Worm (Caenorhabditis elegans) whole organism, L2 larva: ENCODE measurements around the gene F32D1.3.

Experiments used
- C34F6.9 ChIP-seq: fragments of 150-350 bp; optimal IDR thresholded peaks from 2 replicates; lab custom pipeline; 2014; ENCODE audit warnings: missing biosample characterization, missing genetic modification characterization
- F13H6.1 ChIP-seq: sonication (generic microtip); optimal IDR thresholded peaks from 2 replicates; lab custom pipeline; 2016; ENCODE audit warnings: missing genetic modification characterization, missing compliant biosample characterization
- Y55F3AM.14 ChIP-seq: fragments of 200-800 bp; sonication (Bioruptor generic); optimal IDR thresholded peaks from 2 replicates; lab custom pipeline; 2018; ENCODE audit warnings: mild to moderate bottlenecking, missing genetic modification characterization, missing compliant biosample characterization
- alr-1 ChIP-seq: fragments of 150-350 bp; optimal IDR thresholded peaks from 2 replicates; lab custom pipeline; 2014; ENCODE audit warnings: missing biosample characterization, missing genetic modification characterization
- aly-2 ChIP-seq: fragments of 150-350 bp; optimal IDR thresholded peaks from 2 replicates; lab custom pipeline; 2014; ENCODE audit warnings: missing biosample characterization, missing genetic modification characterization
- blmp-1 ChIP-seq: sonication (generic microtip); optimal IDR thresholded peaks from 2 replicates; lab custom pipeline; 2017; ENCODE audit warnings: missing genetic modification characterization, mild to moderate bottlenecking, missing compliant biosample characterization, antibody characterized with exemption, moderate library complexity; ENCODE audit not compliant: insufficient read depth
- crh-2 ChIP-seq: sonication (generic microtip); optimal IDR thresholded peaks from 2 replicates; lab custom pipeline; 2017; ENCODE audit warnings: missing biosample characterization, missing genetic modification characterization
- dmd-4 ChIP-seq: sonication (generic microtip); optimal IDR thresholded peaks from 2 replicates; lab custom pipeline; 2017; ENCODE audit warnings: missing biosample characterization, missing genetic modification characterization
- egl-27 ChIP-seq: sonication (generic microtip); optimal IDR thresholded peaks from 3 replicates; lab custom pipeline; 2017; ENCODE audit warnings: missing biosample characterization, missing genetic modification reagents, missing genetic modification characterization
- elt-1 ChIP-seq: fragments of 150-350 bp; optimal IDR thresholded peaks from 2 replicates; lab custom pipeline; 2014; ENCODE audit warnings: missing biosample characterization, missing genetic modification characterization
- fos-1 ChIP-seq: fragments of 150-350 bp; optimal IDR thresholded peaks from 2 replicates; lab custom pipeline; 2014; ENCODE audit warnings: missing biosample characterization, missing genetic modification characterization
- gmeb-1 ChIP-seq: fragments of 150-350 bp; optimal IDR thresholded peaks from 2 replicates; lab custom pipeline; 2014; ENCODE audit warnings: missing biosample characterization, missing genetic modification characterization
- lin-13 ChIP-seq: fragments of 150-350 bp; optimal IDR thresholded peaks from 2 replicates; lab custom pipeline; 2014; ENCODE audit warnings: missing biosample characterization, missing genetic modification reagents, missing genetic modification characterization
- lsy-2 ChIP-seq, 2 experiments: fragments of 150-350 bp in 1 of 2; sonication (generic microtip) in 1 of 2; optimal IDR thresholded peaks; 2 replicates each; lab custom pipeline; 2014 to 2017; ENCODE audit warnings: missing biosample characterization in 2 of 2, missing genetic modification characterization in 2 of 2
- mab-5 ChIP-seq: fragments of 150-350 bp; optimal IDR thresholded peaks from 2 replicates; lab custom pipeline; 2014; ENCODE audit warnings: missing biosample characterization, missing genetic modification characterization
- mbf-1 ChIP-seq: sonication (generic microtip); optimal IDR thresholded peaks from 2 replicates; lab custom pipeline; 2017; ENCODE audit warnings: missing biosample characterization, missing genetic modification characterization
- mdl-1 ChIP-seq, 2 experiments: fragments of 150-350 bp in 1 of 2; sonication (generic microtip) in 1 of 2; optimal IDR thresholded peaks; 2 replicates each; lab custom pipeline; 2017; ENCODE audit warnings: missing biosample characterization in 2 of 2, missing genetic modification characterization in 2 of 2
- nhr-10 ChIP-seq: sonication (generic microtip); optimal IDR thresholded peaks from 2 replicates; lab custom pipeline; 2017; ENCODE audit warnings: missing biosample characterization, missing genetic modification characterization
- nhr-12 ChIP-seq: fragments of 150-350 bp; optimal IDR thresholded peaks from 2 replicates; lab custom pipeline; 2014; ENCODE audit warnings: missing biosample characterization, missing genetic modification characterization
- nhr-129 ChIP-seq: fragments of 150-350 bp; optimal IDR thresholded peaks from 2 replicates; lab custom pipeline; 2014; ENCODE audit warnings: missing biosample characterization, missing genetic modification characterization
- nhr-23 ChIP-seq: fragments of 150-350 bp; optimal IDR thresholded peaks from 2 replicates; lab custom pipeline; 2014; ENCODE audit warnings: missing biosample characterization, missing genetic modification reagents, missing genetic modification characterization
- nhr-237 ChIP-seq: fragments of 150-350 bp; optimal IDR thresholded peaks from 2 replicates; lab custom pipeline; 2014; ENCODE audit warnings: missing biosample characterization, missing genetic modification characterization
- nhr-25 ChIP-seq: fragments of 150-350 bp; sonication (generic microtip); optimal IDR thresholded peaks from 3 replicates; lab custom pipeline; 2014; ENCODE audit warnings: missing biosample characterization, missing genetic modification characterization
- nhr-6 ChIP-seq: fragments of 150-350 bp; optimal IDR thresholded peaks from 2 replicates; lab custom pipeline; 2014; ENCODE audit warnings: missing biosample characterization, missing genetic modification characterization
- nhr-77 ChIP-seq: fragments of 150-350 bp; optimal IDR thresholded peaks from 2 replicates; lab custom pipeline; 2014; ENCODE audit warnings: missing biosample characterization, missing genetic modification characterization
- peb-1 ChIP-seq: fragments of 150-350 bp; optimal IDR thresholded peaks from 2 replicates; lab custom pipeline; 2014; ENCODE audit warnings: missing biosample characterization, missing genetic modification characterization
- sma-3 ChIP-seq: sonication (generic microtip); optimal IDR thresholded peaks from 2 replicates; lab custom pipeline; 2016; ENCODE audit warnings: missing genetic modification reagents, missing genetic modification characterization, missing compliant biosample characterization
- sma-9 ChIP-seq, 2 experiments: fragments of 150-350 bp in 1 of 2; sonication (generic microtip) in 1 of 2; optimal IDR thresholded peaks; 2 replicates each; lab custom pipeline; 2014 to 2016; ENCODE audit warnings: missing genetic modification characterization in 2 of 2, mild to moderate bottlenecking in 1 of 2, missing biosample characterization in 1 of 2, missing compliant biosample characterization in 1 of 2, missing genetic modification reagents in 1 of 2, moderate library complexity in 1 of 2
- unc-39 ChIP-seq: fragments of 150-350 bp; optimal IDR thresholded peaks from 2 replicates; lab custom pipeline; 2014; ENCODE audit warnings: missing biosample characterization, missing genetic modification characterization
- unc-55 ChIP-seq: fragments of 150-350 bp; sonication (generic microtip); optimal IDR thresholded peaks from 3 replicates; lab custom pipeline; 2014; ENCODE audit warnings: missing biosample characterization, missing genetic modification reagents, missing genetic modification characterization
- unc-62 ChIP-seq: fragments of 150-350 bp; optimal IDR thresholded peaks from 2 replicates; lab custom pipeline; 2014; ENCODE audit warnings: missing biosample characterization, missing genetic modification reagents, missing genetic modification characterization
- zag-1 ChIP-seq: fragments of 150-350 bp; optimal IDR thresholded peaks from 2 replicates; lab custom pipeline; 2014; ENCODE audit warnings: missing biosample characterization, missing genetic modification characterization
- ztf-1 ChIP-seq: fragments of 200-800 bp; sonication (Bioruptor generic); conservative IDR thresholded peaks from 2 replicates; pipeline ENCODE4 v1.3.6; 2022; ENCODE audit warnings: missing genetic modification characterization, missing compliant biosample characterization
- ztf-11 ChIP-seq: sonication (generic microtip); optimal IDR thresholded peaks from 2 replicates; lab custom pipeline; 2017; ENCODE audit warnings: missing biosample characterization, missing genetic modification characterization
- ztf-4 ChIP-seq: fragments of 150-350 bp; optimal IDR thresholded peaks from 2 replicates; lab custom pipeline; 2014; ENCODE audit warnings: missing biosample characterization, missing genetic modification characterization

F32D1.3 gene

DNA sequence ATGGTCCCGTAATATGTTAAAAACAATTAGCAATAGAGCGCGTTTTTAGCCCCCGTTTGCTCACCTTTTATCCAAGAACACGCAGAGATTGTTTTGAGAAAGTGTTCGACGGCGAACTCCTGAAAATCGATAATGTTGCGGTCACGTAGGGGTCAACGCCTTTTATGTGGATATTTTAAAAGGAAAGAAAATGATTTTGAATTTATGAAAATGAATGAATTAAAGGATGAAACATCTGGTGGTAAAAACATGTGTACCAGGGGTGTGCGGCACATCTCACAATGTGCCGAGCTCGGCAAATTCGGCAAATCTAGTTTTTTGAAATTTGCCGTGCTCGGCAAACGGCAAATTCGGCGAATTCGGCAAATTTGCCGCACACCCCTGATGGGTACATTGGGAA is 38.7 kb upstream of the F32D1.3 start, which contains the start of gene F13A2.4:
Gene F13A2.4 (minus strand): TSS at position 101 of the 400 bp plus-strand sequence.
- TF ChIP-seq mab-5 (tag; lab: Kevin White, UChicago): no peak
- TF ChIP-seq elt-1: no peak
- no peak for TF ChIP-seq mdl-1 (tag; optimal IDR thresholded peaks at IDR 0.05; lab: Kevin White, UChicago)
- no peak for TF ChIP-seq ztf-4 (tag; lab: Kevin White, UChicago)
- no peak for TF ChIP-seq Y55F3AM.14 (GFP tag; lab: Kevin White, UChicago)
- TF ChIP-seq fos-1: no peak
- no peak for TF ChIP-seq sma-3
- no peak for TF ChIP-seq unc-62 (GFP tag; lab: Kevin White, UChicago)
- TF ChIP-seq zag-1: no peak
- TF ChIP-seq nhr-6 (tag; lab: Kevin White, UChicago): no peak
- TF ChIP-seq lsy-2 (tag; optimal IDR thresholded peaks at IDR 0.05; lab: Kevin White, UChicago): no peak
- TF ChIP-seq ztf-1 (GFP tag; lab: Robert Waterston, UW): no peak
- TF ChIP-seq nhr-237 (tag; lab: Kevin White, UChicago): no peak
- TF ChIP-seq nhr-10 (tag; lab: Kevin White, UChicago): no peak
- no peak for TF ChIP-seq egl-27 (tag; lab: Kevin White, UChicago)
- TF ChIP-seq nhr-12 (tag; lab: Kevin White, UChicago): no peak

DNA sequence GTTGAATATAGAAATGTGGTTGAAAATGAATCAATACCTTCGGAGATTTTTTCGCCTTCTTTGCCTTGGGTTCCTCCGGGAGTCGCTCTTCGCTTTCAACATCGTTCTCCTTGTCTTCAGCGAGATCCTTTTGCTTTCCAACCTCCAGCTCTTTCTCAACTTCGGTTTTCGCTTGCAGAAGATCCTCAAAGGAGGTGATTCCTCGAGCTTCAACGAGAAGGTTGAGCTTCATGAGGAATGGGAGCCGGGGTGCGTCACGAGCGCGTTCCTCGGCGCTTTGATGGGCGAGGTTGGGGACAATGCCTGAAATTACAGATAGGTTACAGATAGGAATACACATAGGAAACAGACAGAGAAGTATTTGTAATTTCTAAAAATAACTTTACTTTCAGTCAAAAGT is 37.5 kb upstream of the F32D1.3 start:
- TF ChIP-seq dmd-4 (tag; lab: Kevin White, UChicago) (no peak), gmeb-1 (no peak), unc-55 (GFP tag; lab: Kevin White, UChicago) (no peak), F13H6.1 (tag; lab: Kevin White, UChicago) (no peak), nhr-77 (tag; lab: Kevin White, UChicago) (no peak), peb-1 (tag; lab: Kevin White, UChicago) (no peak), alr-1 (no peak), ztf-11 (tag; lab: Kevin White, UChicago) (no peak), blmp-1 (no peak), unc-62 (GFP tag; lab: Kevin White, UChicago) (no peak), ztf-4 (tag; lab: Kevin White, UChicago) (no peak), lin-13 (GFP tag; lab: Kevin White, UChicago) (no peak), C34F6.9 (tag; lab: Kevin White, UChicago) (no peak), sma-9 (GFP tag; optimal IDR thresholded peaks at IDR 0.05; lab: Kevin White, UChicago) (no peak), sma-9 (tag; optimal IDR thresholded peaks at IDR 0.05; lab: Kevin White, UChicago) (no peak), egl-27 (tag; lab: Kevin White, UChicago) (no peak), nhr-25 (tag; lab: Kevin White, UChicago) (no peak)
- TF ChIP-seq, all 48 proteins: peak for 0

DNA sequence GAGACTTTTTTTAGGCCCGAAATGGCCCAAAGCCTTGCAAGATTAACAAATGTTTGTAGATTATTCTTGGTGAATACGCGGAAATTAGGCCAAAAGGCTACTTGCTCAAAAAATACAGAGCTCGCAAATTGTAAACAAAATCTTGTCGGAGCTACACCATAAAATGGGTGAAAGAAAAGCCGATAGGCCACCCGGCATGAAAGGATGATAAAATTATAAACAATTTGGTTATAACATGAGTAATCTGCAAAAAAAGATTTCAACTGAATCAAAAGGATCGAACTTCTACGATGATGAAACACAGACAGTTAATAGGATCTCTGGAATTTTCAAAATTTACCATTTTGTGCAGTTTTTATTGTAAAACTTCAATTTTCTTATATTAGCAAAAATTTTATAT is 36.8 kb upstream of the F32D1.3 start:
- TF ChIP-seq C34F6.9 (tag; lab: Kevin White, UChicago) (no peak), alr-1 (no peak), sma-9 (GFP tag; optimal IDR thresholded peaks at IDR 0.05; lab: Kevin White, UChicago) (no peak), sma-9 (tag; optimal IDR thresholded peaks at IDR 0.05; lab: Kevin White, UChicago) (no peak), mbf-1 (tag; lab: Kevin White, UChicago) (no peak), nhr-23 (tag; lab: Kevin White, UChicago) (no peak), nhr-25 (tag; lab: Kevin White, UChicago) (no peak), unc-39 (no peak), fos-1 (no peak), aly-2 (tag; lab: Kevin White, UChicago) (no peak)
- TF ChIP-seq, all 48 proteins: peak for 0

DNA sequence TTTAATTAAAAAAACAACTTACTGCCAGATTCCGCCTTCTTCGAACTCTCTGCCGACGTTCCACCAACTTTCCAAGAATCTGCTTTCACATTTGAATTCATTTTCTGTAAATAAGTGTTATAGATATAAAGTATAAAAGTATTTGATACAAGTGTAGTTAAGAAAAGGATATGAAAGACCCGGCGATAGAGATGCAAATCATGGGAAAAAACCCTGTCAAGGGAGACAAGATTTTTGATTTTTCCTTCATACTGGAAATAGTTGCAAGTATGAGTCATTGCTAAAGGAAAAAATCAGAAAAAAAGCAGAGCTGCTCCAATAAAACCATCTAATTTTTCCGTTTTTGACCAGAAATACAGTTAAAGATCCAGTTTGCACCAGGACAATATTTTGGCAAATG is 34.9 kb upstream of the F32D1.3 start, which contains the start of gene F13A2.3:
Gene F13A2.3 (minus strand): TSS at position 101 of the 400 bp plus-strand sequence.
- TF ChIP-seq nhr-237 (tag; lab: Kevin White, UChicago) (no peak), C34F6.9 (tag; lab: Kevin White, UChicago) (no peak), crh-2 (tag; lab: Kevin White, UChicago) (no peak), nhr-129 (tag; lab: Kevin White, UChicago) (no peak), lin-13 (GFP tag; lab: Kevin White, UChicago) (no peak), fos-1 (no peak), sma-3 (no peak), peb-1 (tag; lab: Kevin White, UChicago) (no peak)
